Fruit fly (Drosophila melanogaster) whole organism, embryonic: ENCODE measurements around the gene CG14220.

Experiments
- C15 ChIP-seq: fragments of 200-800 bp; sonication (Bioruptor generic); IDR thresholded peaks from 3 replicates; pipeline ENCODE4 v1.3.6; 2022; ENCODE audit warnings: missing biosample characterization, missing genetic modification characterization
- CG10979 ChIP-seq: fragments of 200-800 bp; sonication (Bioruptor generic); optimal IDR thresholded peaks from 2 replicates; lab custom pipeline; 2018; ENCODE audit warnings: missing biosample characterization, mild to moderate bottlenecking, missing genetic modification characterization, moderate library complexity
- CG11504 ChIP-seq: fragments of 200-800 bp; sonication (Bioruptor generic); optimal IDR thresholded peaks from 3 replicates; lab custom pipeline; 2019; ENCODE audit warnings: missing biosample characterization, mild to moderate bottlenecking, missing genetic modification characterization, moderate library complexity
- CG12391 ChIP-seq: fragments of 200-800 bp; sonication (Bioruptor generic); optimal IDR thresholded peaks from 3 replicates; lab custom pipeline; 2018; ENCODE audit warnings: missing biosample characterization, mild to moderate bottlenecking, missing genetic modification characterization, moderate library complexity
- CG13287 ChIP-seq: fragments of 200-800 bp; sonication (Bioruptor generic); IDR thresholded peaks from 2 replicates; pipeline ENCODE4 v1.3.6; 2022; ENCODE audit warnings: missing biosample characterization, missing genetic modification characterization; ENCODE audit not compliant: partially characterized antibody
- CG14860 ChIP-seq: fragments of 200-800 bp; sonication (Bioruptor generic); IDR thresholded peaks from 3 replicates; pipeline ENCODE4 v1.3.6; 2022; ENCODE audit warnings: missing biosample characterization, missing genetic modification characterization; ENCODE audit not compliant: partially characterized antibody
- CG17361 ChIP-seq: fragments of 200-800 bp; sonication (Bioruptor generic); IDR thresholded peaks from 3 replicates; pipeline ENCODE4 v1.3.6; 2022; ENCODE audit warnings: missing biosample characterization, missing genetic modification characterization
- CG17912 ChIP-seq: fragments of 200-800 bp; sonication (Bioruptor generic); optimal IDR thresholded peaks from 2 replicates; lab custom pipeline; 2018; ENCODE audit warnings: missing biosample characterization, mild to moderate bottlenecking, missing genetic modification characterization
- CG18476 ChIP-seq: fragments of 200-800 bp; sonication (Bioruptor generic); optimal IDR thresholded peaks from 2 replicates; lab custom pipeline; 2016; ENCODE audit warnings: missing biosample characterization, mild to moderate bottlenecking, missing genetic modification characterization
- CG18599 ChIP-seq: fragments of 200-800 bp; sonication (Bioruptor generic); optimal IDR thresholded peaks from 3 replicates; lab custom pipeline; 2017; ENCODE audit warnings: missing biosample characterization, missing genetic modification characterization, mild to moderate bottlenecking, moderate library complexity, missing genetic modification reagents
- CG2712 ChIP-seq: fragments of 200-800 bp; optimal IDR thresholded peaks from 3 replicates; lab custom pipeline; 2019; ENCODE audit warnings: missing biosample characterization, mild to moderate bottlenecking, missing genetic modification characterization, moderate library complexity
- CG3847 ChIP-seq: fragments of 200-800 bp; sonication (Bioruptor generic); IDR thresholded peaks from 2 replicates; pipeline ENCODE4 v1.3.6; 2022; ENCODE audit warnings: missing biosample characterization, missing genetic modification characterization
- CG4328 ChIP-seq: fragments of 200-800 bp; sonication (Bioruptor generic); optimal IDR thresholded peaks from 3 replicates; lab custom pipeline; 2017; ENCODE audit warnings: missing biosample characterization, missing genetic modification reagents, missing genetic modification characterization
- CG9609 ChIP-seq: fragments of 200-800 bp; sonication (Bioruptor generic); optimal IDR thresholded peaks from 3 replicates; lab custom pipeline; 2016; ENCODE audit warnings: missing biosample characterization, missing genetic modification characterization
- CG9817 ChIP-seq: fragments of 200-800 bp; sonication (Bioruptor generic); optimal IDR thresholded peaks from 2 replicates; lab custom pipeline; 2018; ENCODE audit warnings: missing biosample characterization, mild to moderate bottlenecking, missing genetic modification characterization, moderate library complexity
- CG9876 ChIP-seq: fragments of 200-800 bp; sonication (Bioruptor generic); optimal IDR thresholded peaks from 2 replicates; lab custom pipeline; 2016; ENCODE audit warnings: missing biosample characterization, missing genetic modification characterization
- CG9932 ChIP-seq: fragments of 200-800 bp; sonication (Bioruptor generic); IDR thresholded peaks from 2 replicates; pipeline ENCODE4 v1.3.6; 2022; ENCODE audit warnings: missing biosample characterization, missing genetic modification characterization
- Dad ChIP-seq: fragments of 200-800 bp; sonication (Bioruptor generic); optimal IDR thresholded peaks from 3 replicates; lab custom pipeline; 2016; ENCODE audit warnings: missing biosample characterization, missing genetic modification characterization
- Doc2 ChIP-seq: fragments of 200-800 bp; sonication (Bioruptor generic); IDR thresholded peaks from 2 replicates; pipeline ENCODE4 v1.3.6; 2022; ENCODE audit warnings: missing biosample characterization, missing genetic modification characterization
- Drgx ChIP-seq: fragments of 200-800 bp; sonication (Bioruptor generic); IDR thresholded peaks from 2 replicates; pipeline ENCODE4 v1.3.6; 2022; ENCODE audit warnings: missing biosample characterization, missing genetic modification characterization
- Fer2 ChIP-seq: fragments of 200-800 bp; sonication (Bioruptor generic); optimal IDR thresholded peaks from 2 replicates; lab custom pipeline; 2018; ENCODE audit warnings: missing biosample characterization, mild to moderate bottlenecking, missing genetic modification characterization, moderate library complexity
- HHEX ChIP-seq: fragments of 200-800 bp; sonication (Bioruptor generic); optimal IDR thresholded peaks from 3 replicates; lab custom pipeline; 2017; ENCODE audit warnings: missing biosample characterization, mild to moderate bottlenecking, missing genetic modification characterization, missing genetic modification reagents
- HmgZ ChIP-seq: fragments of 200-800 bp; sonication (Bioruptor generic); optimal IDR thresholded peaks from 2 replicates; lab custom pipeline; 2018; ENCODE audit warnings: missing biosample characterization, mild to moderate bottlenecking, missing genetic modification characterization
- Max ChIP-seq: fragments of 200-800 bp; sonication (Bioruptor generic); optimal IDR thresholded peaks from 2 replicates; lab custom pipeline; 2016; ENCODE audit warnings: missing biosample characterization, mild to moderate bottlenecking, missing genetic modification characterization
- Med ChIP-seq: fragments of 200-800 bp; sonication (Bioruptor generic); peaks from one replicate; lab custom pipeline; 2016; ENCODE audit warnings: missing biosample characterization, missing genetic modification characterization, mild to moderate bottlenecking, inconsistent platforms, moderate library complexity
- NFAT ChIP-seq: fragments of 200-800 bp; sonication (Bioruptor generic); IDR thresholded peaks from 2 replicates; pipeline ENCODE4 v1.3.6; 2022; ENCODE audit warnings: missing biosample characterization, missing genetic modification characterization
- PHDP ChIP-seq: fragments of 200-800 bp; sonication (Bioruptor generic); optimal IDR thresholded peaks from 3 replicates; lab custom pipeline; 2018; ENCODE audit warnings: missing biosample characterization, mild to moderate bottlenecking, missing genetic modification characterization, moderate library complexity
- Spps ChIP-seq: fragments of 200-800 bp; sonication (Bioruptor generic); optimal IDR thresholded peaks from 2 replicates; lab custom pipeline; 2018; ENCODE audit warnings: missing biosample characterization, mild to moderate bottlenecking, missing genetic modification characterization
- ab ChIP-seq: fragments of 200-800 bp; sonication (Bioruptor generic); optimal IDR thresholded peaks from 2 replicates; lab custom pipeline; 2016; ENCODE audit warnings: missing biosample characterization, missing genetic modification characterization
- amos ChIP-seq: fragments of 200-800 bp; sonication (Bioruptor generic); IDR thresholded peaks from 2 replicates; pipeline ENCODE4 v1.3.6; 2022; ENCODE audit warnings: missing biosample characterization, missing genetic modification characterization; ENCODE audit not compliant: partially characterized antibody
- btn ChIP-seq: fragments of 200-800 bp; sonication (Bioruptor generic); optimal IDR thresholded peaks from 2 replicates; lab custom pipeline; 2016; ENCODE audit warnings: missing biosample characterization, missing genetic modification characterization
- cas ChIP-seq: fragments of 200-800 bp; sonication (Bioruptor generic); IDR thresholded peaks from 2 replicates; pipeline ENCODE4 v1.3.6; 2022; ENCODE audit warnings: missing biosample characterization, missing genetic modification characterization
- crc ChIP-seq: fragments of 200-800 bp; sonication (Bioruptor generic); optimal IDR thresholded peaks from 2 replicates; lab custom pipeline; 2016; ENCODE audit warnings: missing biosample characterization, missing genetic modification characterization
- dati ChIP-seq: fragments of 200-800 bp; sonication (Bioruptor generic); IDR thresholded peaks from 2 replicates; pipeline ENCODE4 v1.3.6; 2022; ENCODE audit warnings: missing biosample characterization, missing genetic modification characterization
- disco-r ChIP-seq: fragments of 200-800 bp; sonication (Bioruptor generic); optimal IDR thresholded peaks from 2 replicates; lab custom pipeline; 2016; ENCODE audit warnings: missing biosample characterization, missing genetic modification characterization
- dmrt99B ChIP-seq: fragments of 200-800 bp; sonication (Bioruptor generic); optimal IDR thresholded peaks from 2 replicates; lab custom pipeline; 2018; ENCODE audit warnings: missing biosample characterization, mild to moderate bottlenecking, missing genetic modification characterization, moderate library complexity
- en ChIP-seq: fragments of 200-800 bp; sonication (Bioruptor generic); optimal IDR thresholded peaks from 2 replicates; lab custom pipeline; 2016; ENCODE audit warnings: missing biosample characterization, missing genetic modification characterization
- exex ChIP-seq: fragments of 200-800 bp; sonication (Bioruptor generic); optimal IDR thresholded peaks from 4 replicates; lab custom pipeline; 2018; ENCODE audit warnings: missing biosample characterization, mild to moderate bottlenecking, missing genetic modification characterization, moderate library complexity
- gsb-n ChIP-seq: fragments of 200-800 bp; sonication (Bioruptor generic); optimal IDR thresholded peaks from 3 replicates; lab custom pipeline; 2018; ENCODE audit warnings: missing biosample characterization, mild to moderate bottlenecking, missing genetic modification characterization
- ham ChIP-seq: fragments of 200-800 bp; sonication (Bioruptor generic); IDR thresholded peaks from 2 replicates; pipeline ENCODE4 v1.3.6; 2022; ENCODE audit warnings: missing biosample characterization, missing genetic modification characterization
- lov ChIP-seq, 2 experiments: fragments of 200-800 bp in 1 of 2; fragments of >200 bp in 1 of 2; sonication (Bioruptor generic) in 1 of 2; IDR thresholded peaks in 1 of 2; optimal IDR thresholded peaks in 1 of 2; 2 replicates in 1 of 2; 3 replicates in 1 of 2; pipeline versions ENCODE4 v1.3.6 to Lab custom; 2017 to 2022; ENCODE audit warnings: missing biosample characterization in 1 of 2, missing genetic modification characterization in 1 of 2
- maf-S ChIP-seq: fragments of 200-800 bp; sonication (Bioruptor generic); optimal IDR thresholded peaks from 2 replicates; lab custom pipeline; 2016; ENCODE audit warnings: missing biosample characterization, missing genetic modification characterization
- nmo ChIP-seq: fragments of 200-800 bp; sonication (Bioruptor generic); optimal IDR thresholded peaks from 2 replicates; lab custom pipeline; 2018; ENCODE audit warnings: missing biosample characterization, mild to moderate bottlenecking, missing genetic modification characterization, moderate library complexity
- pan ChIP-seq, 4 experiments: fragments of >200 bp in 3 of 4; fragments of 200-800 bp in 1 of 4; sonication (Bioruptor generic) in 1 of 4; optimal IDR thresholded peaks in 3 of 4; IDR thresholded peaks in 1 of 4; 2 replicates each; pipeline versions ENCODE4 v1.3.6 to Lab custom; 2017 to 2022; ENCODE audit warnings: missing biosample characterization in 2 of 4, missing genetic modification characterization in 2 of 4, mixed read lengths in 1 of 4
- pho ChIP-seq: fragments of 200-800 bp; sonication (Bioruptor generic); optimal IDR thresholded peaks from 2 replicates; lab custom pipeline; 2016; ENCODE audit warnings: missing biosample characterization, missing genetic modification characterization
- pnt ChIP-seq: fragments of 200-800 bp; sonication (Bioruptor generic); optimal IDR thresholded peaks from 3 replicates; lab custom pipeline; 2016; ENCODE audit warnings: missing biosample characterization, missing genetic modification characterization
- sd ChIP-seq: fragments of 200-800 bp; sonication (Bioruptor generic); optimal IDR thresholded peaks from 3 replicates; lab custom pipeline; 2018; ENCODE audit warnings: missing biosample characterization, mild to moderate bottlenecking, missing genetic modification characterization, moderate library complexity
- tin ChIP-seq: fragments of 200-800 bp; sonication (Bioruptor generic); optimal IDR thresholded peaks from 3 replicates; lab custom pipeline; 2016; ENCODE audit warnings: missing biosample characterization, missing genetic modification characterization
- twi ChIP-seq: fragments of 200-800 bp; optimal IDR thresholded peaks from 2 replicates; lab custom pipeline; 2019; ENCODE audit warnings: missing biosample characterization, mild to moderate bottlenecking, missing genetic modification characterization, moderate library complexity
- vfl ChIP-seq: fragments of 200-800 bp; sonication (Bioruptor generic); optimal IDR thresholded peaks from 2 replicates; lab custom pipeline; 2016; ENCODE audit warnings: missing biosample characterization, missing genetic modification characterization

The CG14220 gene

DNA sequence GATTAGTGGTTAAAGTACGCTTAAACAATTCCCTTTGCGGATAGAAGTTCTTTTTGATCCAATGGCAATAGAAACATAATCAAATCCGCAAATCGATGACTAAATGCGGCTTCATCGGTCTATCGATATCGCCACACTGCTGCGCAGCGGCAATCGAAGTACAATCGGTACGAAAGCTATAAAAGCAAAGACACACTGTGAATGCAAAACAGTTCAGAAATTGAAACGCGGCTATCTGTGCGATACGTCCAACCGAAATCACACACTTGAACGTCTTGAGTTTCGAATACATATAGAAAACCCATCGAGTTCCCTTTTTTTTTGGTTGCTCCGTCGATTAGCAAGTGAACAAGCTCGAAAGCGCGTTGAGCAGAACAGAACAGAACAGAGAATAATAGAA lies 3.3 kb upstream of the CG14220 start, which contains the start of gene CG14207 (continued):
- TF ChIP-seq CG3847 (GFP tag; lab: Robert Waterston, UW) (0 out of 2 replicates have a peak, but pooled peaks have one; percentile 15), Spps (no peak), cas (no peak), C15 (GFP tag; lab: Robert Waterston, UW) (no peak), CG17361 (GFP tag; lab: Robert Waterston, UW) (0 out of 3 replicates have a peak, but pooled peaks have one; percentile 19), nmo (GFP tag; lab: Kevin White, UChicago) (no peak), exex (tag; lab: Kevin White, UChicago) (peak; percentile 27), CG12391 (tag; lab: Kevin White, UChicago) (no peak), PHDP (tag; lab: Kevin White, UChicago) (peak; percentile 1), CG4328 (GFP tag; lab: Kevin White, UChicago) (no peak), vfl (GFP tag; lab: Kevin White, UChicago) (no peak), HHEX (peak; percentile 44), Drgx (GFP tag; lab: Robert Waterston, UW) (no peak), dati (GFP tag; lab: Robert Waterston, UW) (no peak), CG18476 (GFP tag; lab: Kevin White, UChicago) (no peak), dmrt99B (tag; lab: Kevin White, UChicago) (peak; percentile 16), crc (GFP tag; lab: Kevin White, UChicago) (no peak), Dad (GFP tag; lab: Kevin White, UChicago) (no peak), pho (GFP tag; lab: Kevin White, UChicago) (no peak), en (GFP tag; lab: Kevin White, UChicago) (no peak), Doc2 (no peak), CG9876 (GFP tag; lab: Kevin White, UChicago) (no peak), CG9817 (tag; lab: Kevin White, UChicago) (no peak), CG9609 (no peak), CG14860 (GFP tag; lab: Robert Waterston, UW) (peak; percentile 68), tin (no peak), CG11504 (tag; lab: Kevin White, UChicago) (peak; percentile 31), pnt (GFP tag; lab: Kevin White, UChicago) (no peak), ham (GFP tag; lab: Robert Waterston, UW) (no peak), CG9932 (GFP tag; lab: Robert Waterston, UW) (peak; percentile 29; the same call in 1 of the 2 replicates), Med (peak; percentile 83), NFAT (peak; percentile 23; the same call in 1 of the 2 replicates), CG10979 (tag; lab: Kevin White, UChicago) (no peak), CG13287 (GFP tag; lab: Robert Waterston, UW) (peak; percentile 80), twi (tag; lab: Kevin White, UChicago) (no peak), Fer2 (tag; lab: Kevin White, UChicago) (no peak), lov (optimal IDR thresholded peaks at IDR 0.05; lab: Kevin White, UChicago) (no peak), lov (GFP tag; IDR thresholded peaks at IDR 0.05; lab: Robert Waterston, UW) (no peak), gsb-n (tag; lab: Kevin White, UChicago) (no peak), CG2712 (tag; lab: Kevin White, UChicago) (peak; percentile 24), maf-S (GFP tag; lab: Kevin White, UChicago) (no peak), HmgZ (tag; lab: Kevin White, UChicago) (peak; percentile 62), disco-r (GFP tag; lab: Kevin White, UChicago) (no peak), CG18599 (no peak), Max (GFP tag; lab: Kevin White, UChicago) (no peak), amos (GFP tag; lab: Robert Waterston, UW) (peak; percentile 67; the same call in 1 of the 2 replicates), ab (GFP tag; lab: Kevin White, UChicago) (no peak), CG17912 (GFP tag; lab: Kevin White, UChicago) (no peak), btn (GFP tag; lab: Kevin White, UChicago) (no peak), sd (tag; lab: Kevin White, UChicago) (peak; percentile 4), pan (optimal IDR thresholded peaks at IDR 0.05; lab: Kevin White, UChicago) (no peak), pan (GFP tag; optimal IDR thresholded peaks at IDR 0.05 in 1 of 2, IDR thresholded peaks at IDR 0.05 in 1 of 2) (peak in 1 of 2 experiments; percentile 30)
